Fruit fly (Drosophila melanogaster) whole organism: ENCODE data around the gene CG15169.

ENCODE experiments used
- Dll ChIP-seq: fragments of >200 bp; optimal IDR thresholded peaks from 2 replicates; lab custom pipeline; 2017
- EcR ChIP-seq, 2 experiments: fragments of >200 bp; optimal IDR thresholded peaks; 2 replicates each; lab custom pipeline; 2017; ENCODE audit warnings: missing biosample characterization in 2 of 2, missing genetic modification characterization in 2 of 2, missing genetic modification reagents in 2 of 2
- pan ChIP-seq: fragments of >200 bp; optimal IDR thresholded peaks from 2 replicates; lab custom pipeline; 2017
- psq ChIP-seq: fragments of >200 bp; optimal IDR thresholded peaks from 2 replicates; lab custom pipeline; 2017
- usp ChIP-seq: fragments of >200 bp; optimal IDR thresholded peaks from 2 replicates; lab custom pipeline; 2017; ENCODE audit warnings: missing biosample characterization, missing genetic modification characterization, mixed read lengths

- TF ChIP-seq usp (no peak), psq (lab: Kevin White, UChicago) (no peak), pan (lab: Kevin White, UChicago) (no peak), EcR (GFP tag; optimal IDR thresholded peaks at IDR 0.05; lab: Kevin White, UChicago) (peak in 1 of 2 experiments; percentile 78), Dll (lab: Kevin White, UChicago) (no peak)
Observed at dm6 chr2L:18947515-18947998, 43.3 kb upstream of the CG15169 start.
